Worm (Caenorhabditis elegans) whole organism, L3 larva: ENCODE results near the gene C10E2.1.

ENCODE experiments used
- R02D3.7 ChIP-seq: fragments of 150-350 bp; optimal IDR thresholded peaks from 2 replicates; lab custom pipeline; 2014; ENCODE audit warnings: missing biosample characterization, missing genetic modification characterization
- ZK546.5 ChIP-seq: sonication (generic microtip); optimal IDR thresholded peaks from 2 replicates; lab custom pipeline; 2017; ENCODE audit warnings: missing biosample characterization, missing genetic modification characterization
- ama-1 ChIP-seq: fragments of 150-350 bp; optimal IDR thresholded peaks from 2 replicates; lab custom pipeline; 2018
- ceh-28 ChIP-seq: fragments of 150-350 bp; optimal IDR thresholded peaks from 2 replicates; lab custom pipeline; 2014; ENCODE audit warnings: missing biosample characterization, missing genetic modification reagents, missing genetic modification characterization
- ceh-82 ChIP-seq: fragments of 150-350 bp; optimal IDR thresholded peaks from 2 replicates; lab custom pipeline; 2014; ENCODE audit warnings: missing biosample characterization, missing genetic modification characterization
- daf-12 ChIP-seq: fragments of 150-350 bp; optimal IDR thresholded peaks from 2 replicates; lab custom pipeline; 2014; ENCODE audit warnings: missing biosample characterization, missing genetic modification reagents, missing genetic modification characterization
- egl-27 ChIP-seq: sonication (generic microtip); optimal IDR thresholded peaks from 4 replicates; lab custom pipeline; 2017; ENCODE audit warnings: missing biosample characterization, missing genetic modification reagents, missing genetic modification characterization
- elt-1 ChIP-seq: fragments of 150-350 bp; optimal IDR thresholded peaks from 2 replicates; lab custom pipeline; 2014; ENCODE audit warnings: missing biosample characterization, missing genetic modification characterization
- elt-2 ChIP-seq: sonication (generic microtip); optimal IDR thresholded peaks from 2 replicates; lab custom pipeline; 2016; ENCODE audit warnings: missing genetic modification reagents, mild to moderate bottlenecking, missing genetic modification characterization, missing compliant biosample characterization
- elt-3 ChIP-seq, 3 experiments: fragments of 150-350 bp in 1 of 3; sonication (generic microtip) in 2 of 3; optimal IDR thresholded peaks; 2 replicates in 2 of 3; 4 replicates in 1 of 3; lab custom pipeline; 2014 to 2017; ENCODE audit warnings: missing biosample characterization in 3 of 3, missing genetic modification characterization in 3 of 3
- fkh-10 ChIP-seq: sonication (generic microtip); optimal IDR thresholded peaks from 2 replicates; lab custom pipeline; 2017; ENCODE audit warnings: missing biosample characterization, missing genetic modification reagents, missing genetic modification characterization
- fkh-2 ChIP-seq: fragments of 150-350 bp; optimal IDR thresholded peaks from 2 replicates; lab custom pipeline; 2014; ENCODE audit warnings: missing biosample characterization, missing genetic modification reagents, missing genetic modification characterization
- fos-1 ChIP-seq: fragments of 150-350 bp; optimal IDR thresholded peaks from 2 replicates; lab custom pipeline; 2014; ENCODE audit warnings: missing biosample characterization, missing genetic modification characterization
- hmg-11 ChIP-seq: sonication (generic microtip); optimal IDR thresholded peaks from 2 replicates; lab custom pipeline; 2016; ENCODE audit warnings: missing genetic modification characterization, missing compliant biosample characterization
- jun-1 ChIP-seq: fragments of 150-350 bp; optimal IDR thresholded peaks from 2 replicates; lab custom pipeline; 2014; ENCODE audit warnings: missing biosample characterization, missing genetic modification reagents, missing genetic modification characterization
- lin-15B ChIP-seq: fragments of 150-350 bp; optimal IDR thresholded peaks from 2 replicates; lab custom pipeline; 2014; ENCODE audit warnings: missing biosample characterization, missing genetic modification characterization
- lin-39 ChIP-seq: fragments of 150-350 bp; optimal IDR thresholded peaks from 2 replicates; lab custom pipeline; 2018; ENCODE audit warnings: missing biosample characterization, missing genetic modification reagents, missing genetic modification characterization
- lsy-12 ChIP-seq: sonication (generic microtip); optimal IDR thresholded peaks from 2 replicates; lab custom pipeline; 2016; ENCODE audit warnings: mild to moderate bottlenecking, missing genetic modification characterization, missing compliant biosample characterization
- mdl-1 ChIP-seq: fragments of 150-350 bp; optimal IDR thresholded peaks from 2 replicates; lab custom pipeline; 2014; ENCODE audit warnings: missing biosample characterization, missing genetic modification characterization
- nfya-1 ChIP-seq: sonication (generic microtip); optimal IDR thresholded peaks from 2 replicates; lab custom pipeline; 2017; ENCODE audit warnings: missing genetic modification characterization, mild to moderate bottlenecking, missing compliant biosample characterization, antibody characterized with exemption, moderate library complexity; ENCODE audit not compliant: insufficient read depth
- nhr-11 ChIP-seq: fragments of 150-350 bp; optimal IDR thresholded peaks from 2 replicates; lab custom pipeline; 2014; ENCODE audit warnings: missing biosample characterization, missing genetic modification characterization
- nhr-23 ChIP-seq: fragments of 150-350 bp; optimal IDR thresholded peaks from 2 replicates; lab custom pipeline; 2014; ENCODE audit warnings: missing biosample characterization, missing genetic modification reagents, missing genetic modification characterization
- nhr-237 ChIP-seq: fragments of 150-350 bp; optimal IDR thresholded peaks from 2 replicates; lab custom pipeline; 2014; ENCODE audit warnings: missing biosample characterization, missing genetic modification characterization
- nhr-25 ChIP-seq: sonication (generic microtip); optimal IDR thresholded peaks from 2 replicates; lab custom pipeline; 2017; ENCODE audit warnings: missing biosample characterization, missing genetic modification characterization
- nhr-43 ChIP-seq: sonication (generic microtip); optimal IDR thresholded peaks from 2 replicates; lab custom pipeline; 2016; ENCODE audit warnings: mild to moderate bottlenecking, missing genetic modification characterization, missing compliant biosample characterization; ENCODE audit not compliant: poor library complexity, severe bottlenecking
- nhr-76 ChIP-seq: fragments of 150-350 bp; sonication (generic microtip); optimal IDR thresholded peaks from 5 replicates; lab custom pipeline; 2014; ENCODE audit warnings: missing biosample characterization, missing genetic modification characterization
- nhr-77 ChIP-seq: fragments of 150-350 bp; optimal IDR thresholded peaks from 2 replicates; lab custom pipeline; 2014; ENCODE audit warnings: missing biosample characterization, missing genetic modification characterization
- pha-4 ChIP-seq: fragments of 150-350 bp; optimal IDR thresholded peaks from 2 replicates; lab custom pipeline; 2014; ENCODE audit warnings: missing biosample characterization, missing genetic modification reagents, missing genetic modification characterization
- pqm-1 ChIP-seq: fragments of 150-350 bp; optimal IDR thresholded peaks from 2 replicates; lab custom pipeline; 2017; ENCODE audit warnings: missing biosample characterization, missing genetic modification characterization, inconsistent platforms
- sea-2 ChIP-seq: fragments of 150-350 bp; sonication (generic microtip); optimal IDR thresholded peaks from 4 replicates; lab custom pipeline; 2014; ENCODE audit warnings: missing biosample characterization, missing genetic modification reagents, missing genetic modification characterization
- snpc-4 ChIP-seq: fragments of 150-350 bp; optimal IDR thresholded peaks from 2 replicates; lab custom pipeline; 2014; ENCODE audit warnings: missing biosample characterization, missing genetic modification characterization
- tbx-2 ChIP-seq: sonication (generic microtip); optimal IDR thresholded peaks from 2 replicates; lab custom pipeline; 2016; ENCODE audit warnings: mild to moderate bottlenecking, missing genetic modification characterization, missing compliant biosample characterization
- ztf-11 ChIP-seq: fragments of 150-350 bp; optimal IDR thresholded peaks from 2 replicates; lab custom pipeline; 2014; ENCODE audit warnings: missing biosample characterization, missing genetic modification characterization
- ztf-4 ChIP-seq: fragments of 150-350 bp; optimal IDR thresholded peaks from 2 replicates; lab custom pipeline; 2014; ENCODE audit warnings: missing biosample characterization, missing genetic modification characterization

Gene C10E2.1

ce11 chrX:16796826-16797225 lies 34.2 kb downstream of the C10E2.1 start (continued):
- TF ChIP-seq nhr-23 (tag; lab: Kevin White, UChicago), result peak; percentile 90
- no peak for TF ChIP-seq daf-12 (tag; lab: Kevin White, UChicago)
- TF ChIP-seq egl-27 (tag; lab: Kevin White, UChicago), result no peak
- TF ChIP-seq ZK546.5 (tag; lab: Kevin White, UChicago), result no peak
- TF ChIP-seq ceh-82 (tag; lab: Kevin White, UChicago), result no peak
- peak; percentile 85 for TF ChIP-seq lsy-12 (tag; lab: Kevin White, UChicago)
- TF ChIP-seq nhr-11 (tag; lab: Kevin White, UChicago), result peak; percentile 82
- TF ChIP-seq elt-3 (tag; optimal IDR thresholded peaks at IDR 0.05; lab: Kevin White, UChicago), result no peak
- no peak for TF ChIP-seq nhr-77 (tag; lab: Kevin White, UChicago)
- TF ChIP-seq mdl-1, result peak; percentile 97
- peak; percentile 88 for TF ChIP-seq pha-4
- TF ChIP-seq tbx-2 (tag; lab: Kevin White, UChicago), result peak; percentile 46
- TF ChIP-seq fkh-10 (GFP tag; lab: Kevin White, UChicago), result peak; percentile 97
- TF ChIP-seq ceh-28 (tag; lab: Kevin White, UChicago), result peak; percentile 73
- no peak for TF ChIP-seq nhr-76 (tag; lab: Kevin White, UChicago)
- TF ChIP-seq R02D3.7 (tag; lab: Kevin White, UChicago), result no peak
- TF ChIP-seq nhr-237 (tag; lab: Kevin White, UChicago), result no peak
- TF ChIP-seq lin-39 (tag; lab: Kevin White, UChicago), result peak; percentile 67
- TF ChIP-seq lin-15B (tag; lab: Kevin White, UChicago), result peak; percentile 53
- TF ChIP-seq elt-1 (tag; lab: Kevin White, UChicago), result peak; percentile 62

ce11 chrX:16798621-16799020 lies 36.0 kb downstream of the C10E2.1 start:
- no peak for TF ChIP-seq R02D3.7 (tag; lab: Kevin White, UChicago)
- no peak for TF ChIP-seq jun-1 (tag; lab: Kevin White, UChicago)
- no peak for TF ChIP-seq fos-1 (tag; lab: Kevin White, UChicago)
- TF ChIP-seq lin-15B (tag; lab: Kevin White, UChicago), result no peak
- TF ChIP-seq egl-27 (tag; lab: Kevin White, UChicago), result no peak
- TF ChIP-seq pha-4, result no peak
- TF ChIP-seq pqm-1, result no peak
- TF ChIP-seq ama-1 (lab: Kevin White, UChicago), result peak; percentile 39
- TF ChIP-seq elt-2 (tag; lab: Kevin White, UChicago), result peak; percentile 14
- no peak for TF ChIP-seq fkh-2 (tag; lab: Kevin White, UChicago)

- no peak for TF ChIP-seq sea-2 (GFP tag; lab: Kevin White, UChicago)
- TF ChIP-seq hmg-11 (tag; lab: Kevin White, UChicago), result peak; percentile 89
- TF ChIP-seq pqm-1, result peak; percentile 28
- no peak for TF ChIP-seq daf-12 (tag; lab: Kevin White, UChicago)
- no peak for TF ChIP-seq nhr-237 (tag; lab: Kevin White, UChicago)
- peak; percentile 22 for TF ChIP-seq lin-15B (tag; lab: Kevin White, UChicago)
- peak; percentile 10 for TF ChIP-seq lsy-12 (tag; lab: Kevin White, UChicago)
- TF ChIP-seq pha-4, result peak; percentile 88
- TF ChIP-seq ama-1 (lab: Kevin White, UChicago), result peak; percentile 84
- peak; percentile 13 for TF ChIP-seq nhr-23 (tag; lab: Kevin White, UChicago)
- TF ChIP-seq ZK546.5 (tag; lab: Kevin White, UChicago), result no peak
- peak; percentile 1 for TF ChIP-seq elt-2 (tag; lab: Kevin White, UChicago)
- peak; percentile 30 for TF ChIP-seq fkh-10 (GFP tag; lab: Kevin White, UChicago)
- TF ChIP-seq lin-39 (tag; lab: Kevin White, UChicago), result peak; percentile 76
- TF ChIP-seq nhr-25 (tag; lab: Kevin White, UChicago), result peak; percentile 58
- peak; percentile 39 for TF ChIP-seq snpc-4 (tag; lab: Kevin White, UChicago)
- TF ChIP-seq ztf-4, result no peak
- TF ChIP-seq nfya-1 (tag; lab: Kevin White, UChicago), result peak; percentile 79
- no peak for TF ChIP-seq jun-1 (tag; lab: Kevin White, UChicago)
- no peak for TF ChIP-seq elt-3 (tag; optimal IDR thresholded peaks at IDR 0.05; lab: Kevin White, UChicago)
- peak; percentile 25 for TF ChIP-seq nhr-43 (tag; lab: Kevin White, UChicago)
- no peak for TF ChIP-seq ztf-11 (tag; lab: Kevin White, UChicago)
Measured at ce11 chrX:16799065-16799663, 36.5 kb downstream of the C10E2.1 start.
